Worm (Caenorhabditis elegans): ENCODE results near the gene vwa-8.
A peak's percentile ranks its signal among the peaks of the same experiment; 100 is the strongest.

- TF ChIP-seq mep-1 (tag; optimal IDR thresholded peaks at IDR 0.05) (no peak), unc-62 (GFP tag; optimal IDR thresholded peaks at IDR 0.05) (peak; percentile 54), blmp-1 (tag; optimal IDR thresholded peaks at IDR 0.05) (no peak), unc-120 (tag; optimal IDR thresholded peaks at IDR 0.05; ENCODE audit: poor library complexity, severe bottlenecking) (no peak), unc-39 (tag; optimal IDR thresholded peaks at IDR 0.05) (no peak), sptf-1 (tag; optimal IDR thresholded peaks at IDR 0.05) (no peak), pha-4 (tag; optimal IDR thresholded peaks at IDR 0.05) (no peak), lsy-2 (tag; optimal IDR thresholded peaks at IDR 0.05) (no peak), mab-5 (tag; optimal IDR thresholded peaks at IDR 0.05) (no peak), ces-1 (GFP tag; optimal IDR thresholded peaks at IDR 0.05) (no peak), ztf-11 (tag; optimal IDR thresholded peaks at IDR 0.05) (no peak)
Measured at ce11 chrX:13011897-13012296, 20.6 kb downstream of the vwa-8 start.

Data from whole organism, mixed stage, embryonic.